Worm (Caenorhabditis elegans): ENCODE data around the gene fbxa-32.
"Not testable (repeated sequence)": the region's sequence is repeated elsewhere in the genome, so short reads cannot be mapped to it uniquely, and the experiment has no call there.

The fbxa-32 gene

ce11 chrIII:1279197-1279596, 10.1 kb upstream of the fbxa-32 start (continued):
- TF ChIP-seq sma-9 (GFP tag; optimal IDR thresholded peaks at IDR 0.05) (peak; percentile 10), sma-9 (tag; optimal IDR thresholded peaks at IDR 0.05) (no peak), crh-2 (tag; optimal IDR thresholded peaks at IDR 0.05) (peak; percentile 60), nhr-12 (tag; optimal IDR thresholded peaks at IDR 0.05) (no peak), nhr-21 (tag; optimal IDR thresholded peaks at IDR 0.05) (no peak), ZK546.5 (tag; optimal IDR thresholded peaks at IDR 0.05) (no peak), skn-1 (tag; optimal IDR thresholded peaks at IDR 0.05) (peak; percentile 82), alr-1 (tag; optimal IDR thresholded peaks at IDR 0.05) (no peak), sma-3 (GFP tag; optimal IDR thresholded peaks at IDR 0.05) (peak; percentile 50), F13H6.1 (tag; optimal IDR thresholded peaks at IDR 0.05) (peak; percentile 70), unc-62 (GFP tag; optimal IDR thresholded peaks at IDR 0.05) (no peak), elt-3 (tag; optimal IDR thresholded peaks at IDR 0.05) (no peak), gmeb-1 (tag; optimal IDR thresholded peaks at IDR 0.05) (peak; percentile 54)

DNA sequence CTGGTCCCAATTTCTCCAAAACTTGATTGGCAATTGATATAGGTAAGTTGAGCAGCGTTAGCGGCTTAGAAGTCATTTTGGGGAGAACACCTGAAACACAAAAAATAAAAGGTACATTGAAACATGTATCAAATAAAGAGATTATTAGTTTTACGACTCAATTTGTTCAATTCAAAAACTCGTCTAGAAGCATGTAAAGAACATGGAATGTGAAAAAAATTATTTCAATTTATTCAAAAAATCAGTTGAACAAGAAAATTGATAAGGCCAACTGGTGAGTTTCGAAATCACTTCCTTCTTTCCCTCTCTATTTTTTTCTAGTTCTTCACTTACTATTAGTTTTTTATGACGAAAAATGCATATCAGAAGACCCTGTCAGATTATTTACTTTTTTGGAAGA, 6.5 kb upstream of the fbxa-32 start, which contains the start of gene fbxa-30:
fbxa-30 (minus strand) TSS at position 101 of the 400 bp plus-strand sequence.
- no peak for TF ChIP-seq elt-1 (tag; optimal IDR thresholded peaks at IDR 0.05)
- no peak for TF ChIP-seq aly-2 (tag; optimal IDR thresholded peaks at IDR 0.05)
- TF ChIP-seq sma-3 (GFP tag; optimal IDR thresholded peaks at IDR 0.05) = no peak
- no peak for TF ChIP-seq ama-1 (optimal IDR thresholded peaks at IDR 0.05)
- no peak for TF ChIP-seq lin-11 (tag; optimal IDR thresholded peaks at IDR 0.05)
- TF ChIP-seq elt-3 (tag; optimal IDR thresholded peaks at IDR 0.05) = no peak
- TF ChIP-seq mdl-1 (tag; optimal IDR thresholded peaks at IDR 0.05) = no peak
- no peak for TF ChIP-seq F13H6.1 (tag; optimal IDR thresholded peaks at IDR 0.05)
- no peak for TF ChIP-seq ztf-4 (tag; optimal IDR thresholded peaks at IDR 0.05)
- no peak for TF ChIP-seq nhr-25 (tag; optimal IDR thresholded peaks at IDR 0.05)
- no peak for TF ChIP-seq snpc-4 (tag; optimal IDR thresholded peaks at IDR 0.05)
- TF ChIP-seq zag-1 (tag; optimal IDR thresholded peaks at IDR 0.05) = no peak
- TF ChIP-seq alr-1 (tag; optimal IDR thresholded peaks at IDR 0.05) = no peak
- no peak for TF ChIP-seq sma-9 (GFP tag; optimal IDR thresholded peaks at IDR 0.05)
- no peak for TF ChIP-seq sma-9 (tag; optimal IDR thresholded peaks at IDR 0.05)
- no peak for TF ChIP-seq egl-27 (tag; optimal IDR thresholded peaks at IDR 0.05)
- TF ChIP-seq R02D3.7 (tag; optimal IDR thresholded peaks at IDR 0.05) = no peak
- TF ChIP-seq unc-39 (tag; optimal IDR thresholded peaks at IDR 0.05) = no peak
- TF ChIP-seq C34F6.9 (tag; optimal IDR thresholded peaks at IDR 0.05) = no peak
- TF ChIP-seq dmd-4 (tag; optimal IDR thresholded peaks at IDR 0.05) = no peak
- TF ChIP-seq nhr-23 (tag; optimal IDR thresholded peaks at IDR 0.05) = no peak

- TF ChIP-seq ceh-82 (tag; optimal IDR thresholded peaks at IDR 0.05) (no peak), fos-1 (tag; optimal IDR thresholded peaks at IDR 0.05) (peak; percentile 23)
Measured at ce11 chrIII:1273655-1274328, 4.7 kb upstream of the fbxa-32 start, which contains the start of gene fbxa-29. Gene fbxa-29 (minus strand): TSS chrIII:1273705.

DNA sequence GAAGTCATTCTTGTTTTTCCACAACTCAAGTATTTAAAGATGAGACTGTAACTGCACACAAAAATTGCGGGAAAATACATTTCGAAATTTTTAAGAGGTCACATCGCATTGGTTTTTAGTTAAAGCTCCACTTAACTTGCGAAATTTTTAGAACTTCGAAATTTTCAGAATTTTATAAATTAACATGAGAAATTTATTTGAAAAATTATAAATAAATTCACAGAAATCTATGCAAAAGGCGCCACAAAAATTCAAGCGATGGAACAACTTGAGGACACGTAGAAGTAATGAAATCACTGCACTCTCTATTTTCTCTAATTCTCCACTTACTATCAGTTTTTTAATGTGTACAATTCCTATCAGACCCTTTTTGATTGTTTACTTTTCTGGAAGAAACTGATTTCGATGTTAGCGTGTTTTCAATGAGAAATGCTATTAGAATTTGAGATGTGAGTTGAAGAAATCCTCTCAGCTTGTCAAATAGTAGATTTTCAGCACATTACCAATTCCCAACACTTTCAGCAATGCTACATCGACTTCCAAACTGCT, 2.4 kb upstream of the fbxa-32 start, which contains the start of gene fbxa-31:
fbxa-31 (minus strand) TSS at position 51 of the 549 bp plus-strand sequence.
- peak; percentile 5 for TF ChIP-seq crh-2 (tag; optimal IDR thresholded peaks at IDR 0.05)
- no peak for TF ChIP-seq ceh-16 (tag; optimal IDR thresholded peaks at IDR 0.05)
- peak; percentile 75 for TF ChIP-seq fos-1 (tag; optimal IDR thresholded peaks at IDR 0.05)
- TF ChIP-seq nhr-12 (tag; optimal IDR thresholded peaks at IDR 0.05) = no peak
- TF ChIP-seq F13H6.1 (tag; optimal IDR thresholded peaks at IDR 0.05) = no peak
- TF ChIP-seq unc-39 (tag; optimal IDR thresholded peaks at IDR 0.05) = no peak
- TF ChIP-seq ztf-4 (tag; optimal IDR thresholded peaks at IDR 0.05) = no peak

DNA sequence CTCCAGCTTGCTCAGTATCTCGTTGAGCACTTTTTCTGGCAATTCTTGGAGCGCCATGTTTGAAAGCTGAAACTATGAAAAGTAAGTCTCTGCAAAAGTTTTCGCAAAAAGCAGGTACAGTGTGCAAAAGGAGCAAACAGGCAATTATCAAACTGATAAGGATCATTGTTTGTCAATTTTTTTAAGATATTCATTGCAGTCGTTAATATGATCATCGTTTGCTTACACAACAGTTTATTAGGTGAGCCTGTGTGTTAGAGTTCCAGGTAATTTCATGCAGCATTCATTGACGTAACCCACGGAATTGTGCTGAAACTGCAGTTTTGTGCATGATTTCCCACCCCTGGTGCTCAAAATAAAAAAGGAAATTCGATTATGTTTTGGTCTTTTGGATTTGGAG, 2.3 kb downstream of the fbxa-32 start, which contains the start of gene fbxa-151:
fbxa-151 (minus strand) TSS at position 101 of the 400 bp plus-strand sequence.
- TF ChIP-seq ZK546.5, nhr-77, elt-3 (tag; optimal IDR thresholded peaks at IDR 0.05): not testable (repeated sequence)

DNA sequence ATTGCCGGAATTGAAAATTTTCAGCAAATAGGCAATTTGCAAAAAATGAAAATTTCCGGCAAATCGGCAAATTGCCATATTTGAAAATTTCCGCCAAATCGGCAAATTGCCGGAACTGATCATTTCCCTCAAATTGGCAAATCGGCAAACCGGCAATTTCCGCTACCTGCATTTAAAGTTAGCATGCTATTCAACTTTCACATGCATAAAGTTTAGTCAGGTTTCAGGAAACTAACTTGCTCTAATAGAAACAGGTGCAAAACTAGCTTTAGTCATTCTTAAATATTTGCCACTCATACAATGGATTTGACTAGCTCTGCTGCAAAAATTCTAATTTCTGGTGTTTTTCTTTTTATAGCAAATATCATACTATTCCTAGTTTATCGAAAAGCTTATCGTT, 5.4 kb downstream of the fbxa-32 start, which contains the start of gene srz-9:
srz-9 (plus strand) TSS at position 301 of the 400 bp plus-strand sequence.
- TF ChIP-seq ceh-82, R02D3.7, nhr-25 (tag; optimal IDR thresholded peaks at IDR 0.05): not testable (repeated sequence)

Measured in whole organism, L2 larva.